Worm (Caenorhabditis elegans): ENCODE results near the gene Y81G3A.1.
"Not testable (repeated sequence)": the region's sequence is repeated elsewhere in the genome, so short reads cannot be mapped to it uniquely, and the experiment has no call there.

Y81G3A.1 gene

ce11 chrII:13050050-13050449, 33.7 kb downstream of the Y81G3A.1 start:
- TF ChIP-seq ceh-13 (GFP tag; optimal IDR thresholded peaks at IDR 0.05) (no peak), tra-4 (tag; optimal IDR thresholded peaks at IDR 0.05) (no peak), hnd-1 (tag; optimal IDR thresholded peaks at IDR 0.05) (no peak), tbx-11 (GFP tag; IDR thresholded peaks at IDR 0.05) (no peak), scrt-1 (GFP tag; IDR thresholded peaks at IDR 0.05) (no peak)

- TF ChIP-seq ets-7, hmbx-1, hnd-1 (tag; optimal IDR thresholded peaks at IDR 0.05): not testable (repeated sequence)
These were observed 36.1 kb downstream of the Y81G3A.1 start, which contains the start of gene F42G4.2 for ce11 chrII:13047609-13048008. F42G4.2 (plus strand) TSS chrII:13047909.

ce11 chrII:13047106-13047505, 36.6 kb downstream of the Y81G3A.1 start, which contains the start of gene F42G4.7:
F42G4.7 (minus strand) TSS chrII:13047290.
- not testable (repeated sequence) for TF ChIP-seq ets-7 (tag; optimal IDR thresholded peaks at IDR 0.05); tbx-37 (GFP tag; conservative IDR thresholded peaks at IDR 0.05); flt-1 (GFP tag; IDR thresholded peaks at IDR 0.05)

- not testable (repeated sequence) for TF ChIP-seq hmg-4 (GFP tag; optimal IDR thresholded peaks at IDR 0.05); tra-4 (tag; optimal IDR thresholded peaks at IDR 0.05); sea-1 (GFP tag; conservative IDR thresholded peaks at IDR 0.05)
These were observed 40.2 kb downstream of the Y81G3A.1 start, which contains the start of gene puf-6 for ce11 chrII:13043433-13044054. puf-6 (minus strand) TSS chrII:13043445.

- TF ChIP-seq scrt-1 (GFP tag; IDR thresholded peaks at IDR 0.05) (no peak), sea-1 (GFP tag; conservative IDR thresholded peaks at IDR 0.05) (no peak), ets-7 (tag; optimal IDR thresholded peaks at IDR 0.05) (no peak), F13C5.2 (tag; optimal IDR thresholded peaks at IDR 0.05) (no peak), ceh-13 (GFP tag; optimal IDR thresholded peaks at IDR 0.05) (no peak), tra-4 (tag; optimal IDR thresholded peaks at IDR 0.05) (no peak)
These were observed 47.0 kb downstream of the Y81G3A.1 start, which contains the start of gene F18A11.3 for ce11 chrII:13036717-13037116. F18A11.3 (minus strand) TSS chrII:13036841.

All from whole organism, early embryonic.